Worm (Caenorhabditis elegans) whole organism, L2 larva: Measurements from ENCODE around the gene Y37D8A.4.

ENCODE experiments used
- blmp-1 ChIP-seq: sonication (generic microtip); optimal IDR thresholded peaks from 2 replicates; lab custom pipeline; 2017; ENCODE audit warnings: missing genetic modification characterization, mild to moderate bottlenecking, missing compliant biosample characterization, antibody characterized with exemption, moderate library complexity; ENCODE audit not compliant: insufficient read depth
- ceh-16 ChIP-seq: fragments of 150-350 bp; optimal IDR thresholded peaks from 2 replicates; lab custom pipeline; 2014; ENCODE audit warnings: missing biosample characterization, missing genetic modification characterization
- ceh-82 ChIP-seq: fragments of 150-350 bp; optimal IDR thresholded peaks from 2 replicates; lab custom pipeline; 2014; ENCODE audit warnings: missing biosample characterization, missing genetic modification characterization
- lin-11 ChIP-seq: fragments of 150-350 bp; sonication (generic microtip); optimal IDR thresholded peaks from 2 replicates; lab custom pipeline; 2014; ENCODE audit warnings: missing biosample characterization, missing genetic modification characterization, inconsistent platforms, mixed read lengths
- nhr-12 ChIP-seq: fragments of 150-350 bp; optimal IDR thresholded peaks from 2 replicates; lab custom pipeline; 2014; ENCODE audit warnings: missing biosample characterization, missing genetic modification characterization
- unc-55 ChIP-seq: fragments of 150-350 bp; sonication (generic microtip); optimal IDR thresholded peaks from 3 replicates; lab custom pipeline; 2014; ENCODE audit warnings: missing biosample characterization, missing genetic modification reagents, missing genetic modification characterization

ce11 chrIII:12874606-12875066 lies 35.9 kb upstream of the Y37D8A.4 start, which contains the start of the genes mrg-1 and spcs-2:
- TF ChIP-seq ceh-16 = no peak
- peak; percentile 82 for TF ChIP-seq lin-11 (tag; lab: Kevin White, UChicago)
- peak; percentile 97 for TF ChIP-seq unc-55 (GFP tag; lab: Kevin White, UChicago)
- peak; percentile 23 for TF ChIP-seq blmp-1 (tag; lab: Kevin White, UChicago)
- peak; percentile 54 for TF ChIP-seq ceh-82 (tag; lab: Kevin White, UChicago)
- TF ChIP-seq nhr-12 (tag; lab: Kevin White, UChicago) = no peak
